Worm (Caenorhabditis elegans) whole organism, L1 larva: ENCODE measurements around the gene jun-1.

ENCODE experiments used
- C34B4.2 ChIP-seq: sonication (generic microtip); optimal IDR thresholded peaks from 2 replicates; lab custom pipeline; 2017; ENCODE audit warnings: mild to moderate bottlenecking, missing genetic modification characterization, missing compliant biosample characterization
- F16B12.6 ChIP-seq: fragments of 150-350 bp; optimal IDR thresholded peaks from 2 replicates; lab custom pipeline; 2014; ENCODE audit warnings: missing biosample characterization, missing genetic modification characterization
- aha-1 ChIP-seq: fragments of 150-350 bp; optimal IDR thresholded peaks from 2 replicates; lab custom pipeline; 2014; ENCODE audit warnings: missing biosample characterization, missing genetic modification characterization
- alr-1 ChIP-seq: fragments of 200-800 bp; sonication (Bioruptor generic); optimal IDR thresholded peaks from 2 replicates; lab custom pipeline; 2018; ENCODE audit warnings: borderline replicate concordance, mild to moderate bottlenecking, missing genetic modification characterization, missing compliant biosample characterization
- aly-2 ChIP-seq: fragments of 150-350 bp; optimal IDR thresholded peaks from 2 replicates; lab custom pipeline; 2014; ENCODE audit warnings: missing biosample characterization, missing genetic modification characterization
- ama-1 ChIP-seq: fragments of 150-350 bp; optimal IDR thresholded peaks from 2 replicates; lab custom pipeline; 2014
- blmp-1 ChIP-seq: fragments of 150-350 bp; optimal IDR thresholded peaks from 2 replicates; lab custom pipeline; 2014; ENCODE audit warnings: missing biosample characterization, missing genetic modification characterization
- ceh-82 ChIP-seq, 3 experiments: fragments of 150-350 bp in 1 of 3; sonication (generic microtip) in 2 of 3; optimal IDR thresholded peaks; 2 replicates each; lab custom pipeline; 2014 to 2017; ENCODE audit warnings: missing biosample characterization in 3 of 3, missing genetic modification characterization in 3 of 3
- ceh-88 ChIP-seq: fragments of 200-800 bp; sonication (Bioruptor generic); IDR thresholded peaks from 2 replicates; pipeline ENCODE4 v1.3.6; 2022; ENCODE audit warnings: missing genetic modification characterization, missing compliant biosample characterization
- ceh-90 ChIP-seq: sonication (generic microtip); optimal IDR thresholded peaks from 2 replicates; lab custom pipeline; 2016; ENCODE audit warnings: missing genetic modification characterization, missing compliant biosample characterization
- dsc-1 ChIP-seq: sonication (generic microtip); optimal IDR thresholded peaks from 2 replicates; lab custom pipeline; 2016; ENCODE audit warnings: mild to moderate bottlenecking, missing genetic modification characterization, missing compliant biosample characterization
- efl-3 ChIP-seq: fragments of 200-800 bp; sonication (Bioruptor generic); optimal IDR thresholded peaks from 2 replicates; lab custom pipeline; 2018; ENCODE audit warnings: mild to moderate bottlenecking, missing genetic modification characterization, missing compliant biosample characterization
- egl-13 ChIP-seq: sonication (generic microtip); optimal IDR thresholded peaks from 2 replicates; lab custom pipeline; 2016; ENCODE audit warnings: missing genotype, missing genetic modification reagents, missing genetic modification characterization, missing compliant biosample characterization
- egl-27 ChIP-seq, 2 experiments: fragments of 150-350 bp in 1 of 2; sonication (generic microtip); optimal IDR thresholded peaks; 3 replicates each; lab custom pipeline; 2017 to 2018; ENCODE audit warnings: missing biosample characterization in 2 of 2, missing genetic modification characterization in 2 of 2, missing genetic modification reagents in 2 of 2
- elt-2 ChIP-seq: sonication (generic microtip); optimal IDR thresholded peaks from 2 replicates; lab custom pipeline; 2016; ENCODE audit warnings: missing genetic modification characterization, mild to moderate bottlenecking, inconsistent platforms, missing compliant biosample characterization, missing genetic modification reagents
- elt-3 ChIP-seq, 6 experiments: fragments of 150-350 bp in 1 of 6; sonication (generic microtip); optimal IDR thresholded peaks; 2 replicates each; lab custom pipeline; 2017 to 2018; ENCODE audit warnings: missing biosample characterization in 6 of 6, missing genetic modification characterization in 6 of 6, inconsistent platforms in 1 of 6
- ets-5 ChIP-seq: fragments of 200-800 bp; sonication (Bioruptor generic); IDR thresholded peaks from 2 replicates; pipeline ENCODE4 v1.3.6; 2022; ENCODE audit warnings: missing genetic modification characterization, missing compliant biosample characterization
- fkh-8 ChIP-seq: sonication (generic microtip); optimal IDR thresholded peaks from 2 replicates; lab custom pipeline; 2016; ENCODE audit warnings: mild to moderate bottlenecking, missing genetic modification characterization, missing compliant biosample characterization
- fos-1 ChIP-seq: fragments of 150-350 bp; optimal IDR thresholded peaks from 2 replicates; lab custom pipeline; 2014; ENCODE audit warnings: missing biosample characterization, missing genetic modification characterization
- grh-1 ChIP-seq: fragments of 200-800 bp; sonication (Bioruptor generic); IDR thresholded peaks from 2 replicates; pipeline ENCODE4 v1.3.6; 2022; ENCODE audit warnings: missing genetic modification reagents, missing genetic modification characterization, missing compliant biosample characterization
- hlh-17 ChIP-seq: fragments of 200-800 bp; sonication (Bioruptor generic); optimal IDR thresholded peaks from 2 replicates; lab custom pipeline; 2018; ENCODE audit warnings: missing genetic modification characterization, mild to moderate bottlenecking, missing compliant biosample characterization, moderate library complexity, borderline replicate concordance
- hlh-4 ChIP-seq: sonication (generic microtip); optimal IDR thresholded peaks from 2 replicates; lab custom pipeline; 2016; ENCODE audit warnings: mild to moderate bottlenecking, missing genetic modification characterization, missing compliant biosample characterization
- hpl-2 ChIP-seq: fragments of 150-350 bp; optimal IDR thresholded peaks from 2 replicates; lab custom pipeline; 2014; ENCODE audit warnings: missing biosample characterization, missing genetic modification reagents, missing genetic modification characterization
- irx-1 ChIP-seq: sonication (generic microtip); optimal IDR thresholded peaks from 2 replicates; lab custom pipeline; 2016; ENCODE audit warnings: missing genetic modification characterization, missing compliant biosample characterization
- jun-1 ChIP-seq: fragments of 150-350 bp; optimal IDR thresholded peaks from 2 replicates; lab custom pipeline; 2014; ENCODE audit warnings: missing biosample characterization, missing genetic modification reagents, missing genetic modification characterization
- lin-14 ChIP-seq: fragments of 200-800 bp; sonication (Bioruptor generic); optimal IDR thresholded peaks from 2 replicates; lab custom pipeline; 2018; ENCODE audit warnings: mild to moderate bottlenecking, missing genetic modification characterization, moderate library complexity, missing compliant biosample characterization
- lin-35 ChIP-seq, 2 experiments: fragments of 150-350 bp; optimal IDR thresholded peaks; 2 replicates each; lab custom pipeline; 2014; ENCODE audit warnings: missing biosample characterization in 2 of 2, missing genetic modification characterization in 2 of 2, missing genetic modification reagents in 2 of 2
- lin-39 ChIP-seq: fragments of 150-350 bp; optimal IDR thresholded peaks from 2 replicates; lab custom pipeline; 2014; ENCODE audit warnings: missing biosample characterization, missing genetic modification reagents, missing genetic modification characterization
- lsy-2 ChIP-seq, 2 experiments: fragments of 150-350 bp; optimal IDR thresholded peaks; 2 replicates each; lab custom pipeline; 2014; ENCODE audit warnings: missing biosample characterization in 2 of 2, missing genetic modification characterization in 2 of 2
- mab-9 ChIP-seq: fragments of 200-800 bp; sonication (Bioruptor generic); IDR thresholded peaks from 2 replicates; pipeline ENCODE4 v1.3.6; 2022; ENCODE audit warnings: missing genetic modification reagents, missing genetic modification characterization, missing compliant biosample characterization
- mdl-1 ChIP-seq, 2 experiments: fragments of 150-350 bp; optimal IDR thresholded peaks; 2 replicates each; lab custom pipeline; 2014 to 2017; ENCODE audit warnings: missing biosample characterization in 2 of 2, missing genetic modification characterization in 2 of 2, inconsistent platforms in 1 of 2
- nhr-12 ChIP-seq: sonication (generic microtip); optimal IDR thresholded peaks from 2 replicates; lab custom pipeline; 2017; ENCODE audit warnings: missing biosample characterization, missing genetic modification characterization
- nhr-19 ChIP-seq: fragments of 200-800 bp; sonication (Bioruptor generic); conservative IDR thresholded peaks from 2 replicates; pipeline ENCODE4 v1.3.6; 2022; ENCODE audit warnings: missing genetic modification characterization, missing compliant biosample characterization
- nhr-237 ChIP-seq: fragments of 150-350 bp; optimal IDR thresholded peaks from 2 replicates; lab custom pipeline; 2014; ENCODE audit warnings: missing biosample characterization, missing genetic modification characterization
- nhr-28 ChIP-seq: fragments of 150-350 bp; optimal IDR thresholded peaks from 2 replicates; lab custom pipeline; 2014; ENCODE audit warnings: missing biosample characterization, missing genetic modification characterization
- nhr-77 ChIP-seq: fragments of 150-350 bp; optimal IDR thresholded peaks from 2 replicates; lab custom pipeline; 2014; ENCODE audit warnings: missing biosample characterization, missing genetic modification characterization
- nhr-85 ChIP-seq: sonication (generic microtip); peaks from one replicate; lab custom pipeline; 2016; ENCODE audit warnings: missing genetic modification characterization, inconsistent platforms, missing compliant biosample characterization
- nhr-90 ChIP-seq: sonication (generic microtip); optimal IDR thresholded peaks from 2 replicates; lab custom pipeline; 2016; ENCODE audit warnings: mild to moderate bottlenecking, missing genetic modification characterization, missing compliant biosample characterization; ENCODE audit not compliant: poor library complexity
- pag-3 ChIP-seq: sonication (generic microtip); optimal IDR thresholded peaks from 2 replicates; lab custom pipeline; 2017; ENCODE audit warnings: missing genetic modification characterization, mild to moderate bottlenecking, missing compliant biosample characterization, antibody characterized with exemption, borderline replicate concordance; ENCODE audit not compliant: insufficient read depth
- pax-3 ChIP-seq: fragments of 200-800 bp; sonication (Bioruptor generic); optimal IDR thresholded peaks from 2 replicates; lab custom pipeline; 2018; ENCODE audit warnings: mild to moderate bottlenecking, missing genetic modification characterization, moderate library complexity, missing compliant biosample characterization
- rnt-1 ChIP-seq: sonication (generic microtip); optimal IDR thresholded peaks from 2 replicates; lab custom pipeline; 2016; ENCODE audit warnings: mild to moderate bottlenecking, missing genetic modification characterization, moderate library complexity, missing compliant biosample characterization
- skn-1 ChIP-seq: fragments of 150-350 bp; optimal IDR thresholded peaks from 2 replicates; lab custom pipeline; 2014; ENCODE audit warnings: missing biosample characterization, missing genetic modification characterization
- snpc-4 ChIP-seq: fragments of 150-350 bp; optimal IDR thresholded peaks from 2 replicates; lab custom pipeline; 2014; ENCODE audit warnings: missing biosample characterization, missing genetic modification characterization
- sptf-1 ChIP-seq: fragments of 150-350 bp; optimal IDR thresholded peaks from 2 replicates; lab custom pipeline; 2014; ENCODE audit warnings: missing biosample characterization, missing genetic modification characterization
- swsn-7 ChIP-seq: sonication (generic microtip); optimal IDR thresholded peaks from 2 replicates; lab custom pipeline; 2016; ENCODE audit warnings: missing genetic modification characterization, missing compliant biosample characterization
- tlp-1 ChIP-seq: fragments of 150-350 bp; optimal IDR thresholded peaks from 2 replicates; lab custom pipeline; 2014; ENCODE audit warnings: missing biosample characterization, missing genetic modification characterization
- unc-130 ChIP-seq: fragments of 150-350 bp; optimal IDR thresholded peaks from 2 replicates; lab custom pipeline; 2017; ENCODE audit warnings: missing biosample characterization, missing genetic modification characterization, inconsistent platforms
- unc-62 ChIP-seq: fragments of 150-350 bp; optimal IDR thresholded peaks from 2 replicates; lab custom pipeline; 2014; ENCODE audit warnings: missing biosample characterization, missing genetic modification reagents, missing genetic modification characterization
- unc-86 ChIP-seq: sonication (generic microtip); optimal IDR thresholded peaks from 2 replicates; lab custom pipeline; 2016; ENCODE audit warnings: missing genetic modification characterization, missing compliant biosample characterization
- xbp-1 ChIP-seq: sonication (generic microtip); optimal IDR thresholded peaks from 2 replicates; lab custom pipeline; 2016; ENCODE audit warnings: missing genetic modification characterization, missing compliant biosample characterization
- zip-4 ChIP-seq: fragments of 200-800 bp; sonication (Bioruptor generic); optimal IDR thresholded peaks from 2 replicates; lab custom pipeline; 2018; ENCODE audit warnings: mild to moderate bottlenecking, missing genetic modification characterization, moderate library complexity, missing compliant biosample characterization
- ztf-4 ChIP-seq: fragments of 150-350 bp; optimal IDR thresholded peaks from 2 replicates; lab custom pipeline; 2014; ENCODE audit warnings: missing biosample characterization, missing genetic modification characterization

jun-1 gene

ce11 chrII:9116404-9116803 lies 3.4 kb downstream of the jun-1 start:
- peak in 1 of 2 experiments; percentile 42 for TF ChIP-seq lin-35 (GFP tag; optimal IDR thresholded peaks at IDR 0.05; lab: Kevin White, UChicago)
- no peak for TF ChIP-seq hlh-17 (GFP tag; lab: Kevin White, UChicago)
- TF ChIP-seq nhr-85 (tag; lab: Kevin White, UChicago): no peak

- TF ChIP-seq unc-62 (GFP tag; lab: Kevin White, UChicago) (no peak), ceh-88 (no peak), egl-27 (tag; optimal IDR thresholded peaks at IDR 0.05; lab: Kevin White, UChicago) (no peak), lin-14 (GFP tag; lab: Kevin White, UChicago) (peak; percentile 67), hpl-2 (no peak), skn-1 (tag; lab: Kevin White, UChicago) (no peak), nhr-237 (tag; lab: Kevin White, UChicago) (no peak), ztf-4 (tag; lab: Kevin White, UChicago) (peak; percentile 53), rnt-1 (tag; lab: Kevin White, UChicago) (no peak), jun-1 (tag; lab: Kevin White, UChicago) (no peak), C34B4.2 (tag; lab: Kevin White, UChicago) (no peak), egl-13 (tag; lab: Kevin White, UChicago) (peak; percentile 71), nhr-19 (peak; percentile 15; the same call in 1 of the 2 replicates), aly-2 (tag; lab: Kevin White, UChicago) (no peak), sptf-1 (tag; lab: Kevin White, UChicago) (no peak), alr-1 (tag; lab: Kevin White, UChicago) (no peak), blmp-1 (tag; lab: Kevin White, UChicago) (no peak), lin-39 (no peak), efl-3 (GFP tag; lab: Kevin White, UChicago) (no peak), unc-130 (no peak), fos-1 (tag; lab: Kevin White, UChicago) (no peak), unc-86 (no peak), ceh-90 (tag; lab: Kevin White, UChicago) (peak; percentile 19), mab-9 (GFP tag; lab: Robert Waterston, UW) (no peak), nhr-77 (tag; lab: Kevin White, UChicago) (no peak), nhr-28 (tag; lab: Kevin White, UChicago) (no peak), lsy-2 (tag; optimal IDR thresholded peaks at IDR 0.05; lab: Kevin White, UChicago) (peak; percentile 45 to 55), ceh-82 (tag; optimal IDR thresholded peaks at IDR 0.05; lab: Kevin White, UChicago) (no peak), swsn-7 (peak; percentile 35), elt-3 (tag; optimal IDR thresholded peaks at IDR 0.05; lab: Kevin White, UChicago) (no peak), mdl-1 (tag; optimal IDR thresholded peaks at IDR 0.05; lab: Kevin White, UChicago) (no peak), ama-1 (lab: Kevin White, UChicago) (no peak), fkh-8 (tag; lab: Kevin White, UChicago) (peak; percentile 92), pag-3 (tag; lab: Kevin White, UChicago) (no peak), zip-4 (GFP tag; lab: Kevin White, UChicago) (peak; percentile 60), snpc-4 (tag; lab: Kevin White, UChicago) (no peak), aha-1 (tag; lab: Kevin White, UChicago) (no peak), irx-1 (tag; lab: Kevin White, UChicago) (no peak), hlh-4 (tag; lab: Kevin White, UChicago) (no peak), grh-1 (GFP tag; lab: Robert Waterston, UW) (no peak), tlp-1 (tag; lab: Kevin White, UChicago) (no peak), nhr-12 (tag; lab: Kevin White, UChicago) (no peak), dsc-1 (tag; lab: Kevin White, UChicago) (peak; percentile 93), xbp-1 (tag; lab: Kevin White, UChicago) (peak; percentile 18), F16B12.6 (tag; lab: Kevin White, UChicago) (no peak), elt-2 (tag; lab: Kevin White, UChicago) (peak; percentile 69), ets-5 (GFP tag; lab: Robert Waterston, UW) (no peak), pax-3 (peak; percentile 77), nhr-90 (no peak)
Observed at ce11 chrII:9117789-9118242, 4.9 kb downstream of the jun-1 start.
